Fruit fly (Drosophila melanogaster) whole organism: Measurements from ENCODE around the gene Eogt.

ENCODE experiments used
- Dll ChIP-seq: fragments of >200 bp; optimal IDR thresholded peaks from 2 replicates; lab custom pipeline; 2017
- EcR ChIP-seq, 2 experiments: fragments of >200 bp; optimal IDR thresholded peaks; 2 replicates each; lab custom pipeline; 2017; ENCODE audit warnings: missing biosample characterization in 2 of 2, missing genetic modification characterization in 2 of 2, missing genetic modification reagents in 2 of 2
- usp ChIP-seq: fragments of >200 bp; optimal IDR thresholded peaks from 2 replicates; lab custom pipeline; 2017; ENCODE audit warnings: missing biosample characterization, missing genetic modification characterization, mixed read lengths

dm6 chr2L:2424497-2424896 is 43.6 kb downstream of the Eogt start, which contains the start of gene CG44139:
- TF ChIP-seq EcR (GFP tag; optimal IDR thresholded peaks at IDR 0.05; lab: Kevin White, UChicago): no peak
- TF ChIP-seq Dll: no peak
- no peak for TF ChIP-seq usp (GFP tag; lab: Kevin White, UChicago)
